Worm (Caenorhabditis elegans) whole organism, L4 larva: ENCODE measurements around the gene F31F4.11.
A peak's percentile ranks its signal among the peaks of the same experiment; 100 is the strongest.

Source experiments
- F37D6.2 ChIP-seq: sonication (generic microtip); optimal IDR thresholded peaks from 2 replicates; lab custom pipeline; 2016; ENCODE audit warnings: mild to moderate bottlenecking, missing genetic modification characterization, missing compliant biosample characterization
- R02D3.7 ChIP-seq: fragments of 150-350 bp; sonication (generic microtip); optimal IDR thresholded peaks from 3 replicates; lab custom pipeline; 2014; ENCODE audit warnings: missing biosample characterization, missing genetic modification characterization
- ZK337.2 ChIP-seq: fragments of 200-800 bp; sonication (Bioruptor generic); IDR thresholded peaks from 2 replicates; pipeline ENCODE4 v1.3.6; 2022; ENCODE audit warnings: missing genetic modification reagents, missing genetic modification characterization, missing compliant biosample characterization
- ZK546.5 ChIP-seq, 2 experiments: sonication (generic microtip); optimal IDR thresholded peaks; 2 replicates each; lab custom pipeline; 2017; ENCODE audit warnings: missing biosample characterization in 2 of 2, missing genetic modification characterization in 2 of 2
- aha-1 ChIP-seq: fragments of 150-350 bp; peaks from one replicate; lab custom pipeline; 2014; ENCODE audit warnings: missing biosample characterization, missing genetic modification characterization
- ama-1 ChIP-seq: fragments of 150-350 bp; optimal IDR thresholded peaks from 2 replicates; lab custom pipeline; 2014; ENCODE audit warnings: inconsistent platforms, mixed read lengths
- arid-1 ChIP-seq: fragments of 200-800 bp; sonication (Bioruptor generic); conservative IDR thresholded peaks from 2 replicates; pipeline ENCODE4 v1.3.6; 2022; ENCODE audit warnings: missing genetic modification reagents, missing genetic modification characterization, missing compliant biosample characterization
- ceh-28 ChIP-seq: fragments of 150-350 bp; optimal IDR thresholded peaks from 2 replicates; lab custom pipeline; 2014; ENCODE audit warnings: missing biosample characterization, missing genetic modification reagents, missing genetic modification characterization
- ceh-44 ChIP-seq: fragments of 200-800 bp; sonication (Bioruptor generic); IDR thresholded peaks from 2 replicates; pipeline ENCODE4 v1.3.6; 2022; ENCODE audit warnings: missing genetic modification reagents, missing genetic modification characterization, missing compliant biosample characterization
- ceh-82 ChIP-seq: sonication (generic microtip); optimal IDR thresholded peaks from 2 replicates; lab custom pipeline; 2017; ENCODE audit warnings: missing biosample characterization, missing genetic modification characterization
- daf-12 ChIP-seq: fragments of 150-350 bp; optimal IDR thresholded peaks from 2 replicates; lab custom pipeline; 2014; ENCODE audit warnings: missing biosample characterization, missing genetic modification reagents, missing genetic modification characterization
- daf-16 ChIP-seq, 3 experiments: sonication (generic microtip); optimal IDR thresholded peaks; 2 replicates each; lab custom pipeline; 2016 to 2017; ENCODE audit warnings: missing genetic modification characterization in 3 of 3, missing genetic modification reagents in 3 of 3, mild to moderate bottlenecking in 2 of 3, missing compliant biosample characterization in 2 of 3, missing biosample characterization in 1 of 3, moderate library complexity in 1 of 3
- dmd-6 ChIP-seq: fragments of 200-800 bp; sonication (Bioruptor generic); IDR thresholded peaks from 2 replicates; pipeline ENCODE4 v1.3.6; 2022; ENCODE audit warnings: missing genetic modification reagents, missing genetic modification characterization, missing compliant biosample characterization
- egl-43 ChIP-seq: fragments of 200-800 bp; sonication (Bioruptor generic); IDR thresholded peaks from 2 replicates; pipeline ENCODE4 v1.3.6; 2022; ENCODE audit warnings: missing genetic modification reagents, missing genetic modification characterization, missing compliant biosample characterization
- hlh-30 ChIP-seq: sonication (generic microtip); optimal IDR thresholded peaks from 2 replicates; lab custom pipeline; 2017; ENCODE audit warnings: antibody characterized with exemption, mild to moderate bottlenecking, missing genetic modification characterization, missing compliant biosample characterization; ENCODE audit not compliant: insufficient read depth
- lim-7 ChIP-seq: fragments of 200-800 bp; sonication (Bioruptor generic); IDR thresholded peaks from 2 replicates; pipeline ENCODE4 v1.3.6; 2022; ENCODE audit warnings: missing genetic modification characterization, missing compliant biosample characterization
- madf-9 ChIP-seq: fragments of 200-800 bp; sonication (Bioruptor generic); conservative IDR thresholded peaks from 2 replicates; pipeline ENCODE4 v1.3.6; 2022; ENCODE audit warnings: missing genetic modification reagents, missing genetic modification characterization, missing compliant biosample characterization
- mdt-29 ChIP-seq: fragments of 200-800 bp; sonication (Bioruptor generic); IDR thresholded peaks from 2 replicates; pipeline ENCODE4 v1.3.6; 2022; ENCODE audit warnings: missing genetic modification reagents, missing genetic modification characterization, missing compliant biosample characterization
- mes-2 ChIP-seq: sonication (generic microtip); optimal IDR thresholded peaks from 2 replicates; lab custom pipeline; 2016; ENCODE audit warnings: missing genotype, mild to moderate bottlenecking, missing genetic modification characterization, missing compliant biosample characterization; ENCODE audit not compliant: poor library complexity, severe bottlenecking
- mxl-2 ChIP-seq: fragments of 200-800 bp; sonication (Bioruptor generic); conservative IDR thresholded peaks from 2 replicates; pipeline ENCODE4 v1.3.6; 2022; ENCODE audit warnings: missing genetic modification reagents, missing genetic modification characterization, missing compliant biosample characterization
- nhr-10 ChIP-seq: fragments of 150-350 bp; optimal IDR thresholded peaks from 2 replicates; lab custom pipeline; 2014; ENCODE audit warnings: missing biosample characterization, missing genetic modification characterization
- nhr-25 ChIP-seq: sonication (generic microtip); optimal IDR thresholded peaks from 2 replicates; lab custom pipeline; 2017; ENCODE audit warnings: missing genetic modification characterization, mild to moderate bottlenecking, missing compliant biosample characterization, antibody characterized with exemption, moderate library complexity, borderline replicate concordance; ENCODE audit not compliant: insufficient read depth
- nhr-28 ChIP-seq: fragments of 150-350 bp; optimal IDR thresholded peaks from 2 replicates; lab custom pipeline; 2014; ENCODE audit warnings: missing biosample characterization, missing genetic modification characterization
- nhr-77 ChIP-seq: fragments of 150-350 bp; optimal IDR thresholded peaks from 2 replicates; lab custom pipeline; 2014; ENCODE audit warnings: missing biosample characterization, missing genetic modification characterization
- php-3 ChIP-seq: fragments of 200-800 bp; sonication (Bioruptor generic); IDR thresholded peaks from 2 replicates; pipeline ENCODE4 v1.3.6; 2022; ENCODE audit warnings: missing genetic modification reagents, missing genetic modification characterization, missing compliant biosample characterization
- pqm-1 ChIP-seq: sonication (generic microtip); optimal IDR thresholded peaks from 2 replicates; lab custom pipeline; 2017; ENCODE audit warnings: missing biosample characterization, missing genetic modification characterization
- skn-1 ChIP-seq: fragments of 150-350 bp; optimal IDR thresholded peaks from 2 replicates; lab custom pipeline; 2014; ENCODE audit warnings: missing biosample characterization, missing genetic modification characterization
- spr-1 ChIP-seq: sonication (generic microtip); optimal IDR thresholded peaks from 2 replicates; lab custom pipeline; 2016; ENCODE audit warnings: mild to moderate bottlenecking, missing genetic modification characterization, missing compliant biosample characterization
- spr-3 ChIP-seq: fragments of 200-800 bp; sonication (Bioruptor generic); optimal IDR thresholded peaks from 2 replicates; lab custom pipeline; 2018; ENCODE audit warnings: mild to moderate bottlenecking, missing genetic modification characterization, missing compliant biosample characterization
- unc-62 ChIP-seq, 3 experiments: fragments of 150-350 bp in 1 of 3; sonication (generic microtip); optimal IDR thresholded peaks in 2 of 3; peaks in 1 of 3; 1 replicate in 1 of 3; 2 replicates in 2 of 3; lab custom pipeline; 2014 to 2017; ENCODE audit warnings: missing biosample characterization in 3 of 3, missing genetic modification characterization in 3 of 3, missing genetic modification reagents in 3 of 3, missing genotype in 1 of 3
- zag-1 ChIP-seq: fragments of 150-350 bp; optimal IDR thresholded peaks from 2 replicates; lab custom pipeline; 2014; ENCODE audit warnings: missing biosample characterization, missing genetic modification characterization
- zfp-2 ChIP-seq: sonication (generic microtip); optimal IDR thresholded peaks from 2 replicates; lab custom pipeline; 2016; ENCODE audit warnings: mild to moderate bottlenecking, missing genetic modification characterization, missing compliant biosample characterization
- zfp-3 ChIP-seq: fragments of 200-800 bp; sonication (Bioruptor generic); conservative IDR thresholded peaks from 2 replicates; pipeline ENCODE4 v1.3.6; 2022; ENCODE audit warnings: missing genetic modification reagents, missing genetic modification characterization, missing compliant biosample characterization
- zip-11 ChIP-seq: fragments of 200-800 bp; sonication (Bioruptor generic); IDR thresholded peaks from 2 replicates; pipeline ENCODE4 v1.3.6; 2022; ENCODE audit warnings: missing genetic modification characterization, missing compliant biosample characterization
- zip-2 ChIP-seq: fragments of 150-350 bp; optimal IDR thresholded peaks from 2 replicates; lab custom pipeline; 2014; ENCODE audit warnings: missing biosample characterization, missing genetic modification characterization

F31F4.11 gene

DNA sequence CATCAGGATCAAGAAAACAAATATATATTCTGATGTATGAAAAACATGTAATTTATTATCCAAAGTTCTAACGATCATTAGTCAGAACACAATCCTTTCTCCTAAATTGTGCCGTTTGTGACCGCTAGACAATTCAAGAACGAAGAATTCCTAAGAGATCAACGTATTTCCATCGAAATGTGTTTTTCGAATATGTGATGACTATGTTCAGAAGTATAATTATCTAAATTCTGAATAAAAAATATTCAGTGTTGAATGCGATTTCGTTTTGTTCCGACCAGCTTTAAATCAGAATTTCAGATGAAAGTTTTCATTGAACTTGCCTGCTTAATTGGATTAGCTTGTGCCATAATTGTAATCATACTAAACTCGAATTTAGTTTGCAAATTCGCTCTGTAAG, 38.0 kb upstream of the F31F4.11 start, which contains the start of gene srbc-37:
TSS of gene srbc-37 (plus strand) at position 301 of the 400 bp plus-strand sequence.
- no peak for TF ChIP-seq daf-12 (tag; lab: Kevin White, UChicago)

DNA sequence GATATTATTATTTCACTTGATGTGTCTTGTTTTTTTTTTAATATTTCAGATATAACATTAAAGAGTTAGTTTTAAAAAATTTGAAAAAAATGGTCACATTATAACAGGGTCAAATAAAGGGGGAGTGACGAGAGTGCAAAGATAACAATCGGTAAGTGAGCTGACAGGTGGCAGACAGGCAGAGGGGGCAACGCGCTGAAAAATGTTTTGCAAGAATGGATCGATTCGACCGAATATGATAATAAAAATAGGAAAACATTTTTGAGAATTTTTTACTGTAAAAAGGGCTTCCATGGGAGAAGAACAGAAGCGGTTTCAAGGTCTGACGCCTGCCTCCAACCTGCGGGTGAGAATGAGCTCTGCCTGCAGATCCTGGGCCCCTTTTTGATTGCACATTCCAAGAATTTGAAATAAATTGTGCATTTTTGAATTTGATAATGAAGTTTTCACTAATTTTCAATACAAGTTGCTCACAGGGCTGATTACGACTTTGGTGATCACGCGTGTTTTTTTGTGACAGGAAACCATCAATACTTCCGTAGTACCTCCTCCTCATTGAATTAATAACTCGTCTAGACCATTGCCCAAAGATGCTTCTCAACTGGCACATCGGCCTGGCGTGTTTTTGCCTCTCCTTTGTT, 35.4 kb upstream of the F31F4.11 start, which contains the start of the genes ugt-29 and srx-5:
TSS of gene ugt-29 (minus strand) at position 101 of the 641 bp plus-strand sequence.
TSS of gene srx-5 (plus strand) at position 591 of the 641 bp plus-strand sequence.
- TF ChIP-seq arid-1 (GFP tag; lab: Robert Waterston, UW) (no peak), dmd-6 (0 out of 2 replicates have a peak, but pooled peaks have one; percentile 27)

DNA sequence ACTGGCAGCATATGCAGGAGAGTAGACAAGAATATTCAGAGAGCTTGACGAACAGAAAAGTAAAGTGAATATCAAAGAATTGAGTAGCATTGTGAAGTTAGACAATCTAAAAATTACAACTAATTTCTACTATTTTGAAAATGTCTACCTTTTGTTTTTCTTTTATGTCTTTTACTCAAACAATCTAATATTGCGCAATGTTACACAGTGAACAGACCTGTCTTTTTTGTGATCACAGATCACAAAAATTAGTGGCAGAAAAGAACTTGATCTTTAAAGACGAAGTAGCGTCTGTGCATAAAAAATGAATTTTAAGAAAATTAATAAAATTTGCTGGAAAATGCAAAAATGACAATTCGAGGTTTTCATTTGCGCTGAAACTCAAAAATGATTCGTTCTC, 34.8 kb upstream of the F31F4.11 start:
- peak; percentile 92 for TF ChIP-seq zip-2 (tag; lab: Kevin White, UChicago)
- no peak for TF ChIP-seq zip-11 (GFP tag; lab: Robert Waterston, UW)

DNA sequence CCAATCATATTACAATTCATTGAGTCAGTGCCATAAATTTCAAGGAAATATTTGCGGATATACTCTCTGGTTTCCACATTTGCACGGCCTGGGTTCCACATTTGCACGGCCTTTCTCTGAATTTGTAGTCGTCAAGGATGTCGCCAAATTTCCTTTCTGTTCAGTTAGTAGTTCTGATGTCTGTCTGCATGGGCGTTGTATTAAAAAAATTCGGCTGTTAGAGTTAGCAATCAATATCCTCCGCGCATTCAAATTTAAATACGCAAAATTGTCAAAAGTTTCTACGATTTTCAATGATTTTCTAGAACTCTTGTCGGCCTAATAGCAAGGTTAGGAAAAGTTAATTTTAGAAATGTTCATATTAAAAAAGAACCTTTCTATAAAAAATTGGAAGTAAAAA, 31.7 kb upstream of the F31F4.11 start, which contains the start of gene srj-52:
TSS of gene srj-52 (minus strand) at position 101 of the 400 bp plus-strand sequence.
- TF ChIP-seq unc-62 (GFP tag; optimal IDR thresholded peaks at IDR 0.05 in 1 of 2; lab: Kevin White, UChicago) (peak in 1 of 2 experiments; percentile 57), unc-62 (tag; optimal IDR thresholded peaks at IDR 0.05; lab: Kevin White, UChicago) (no peak), nhr-77 (no peak), mes-2 (no peak), R02D3.7 (tag; lab: Kevin White, UChicago) (no peak)
- TF ChIP-seq, all 104 proteins: peak for 1

DNA sequence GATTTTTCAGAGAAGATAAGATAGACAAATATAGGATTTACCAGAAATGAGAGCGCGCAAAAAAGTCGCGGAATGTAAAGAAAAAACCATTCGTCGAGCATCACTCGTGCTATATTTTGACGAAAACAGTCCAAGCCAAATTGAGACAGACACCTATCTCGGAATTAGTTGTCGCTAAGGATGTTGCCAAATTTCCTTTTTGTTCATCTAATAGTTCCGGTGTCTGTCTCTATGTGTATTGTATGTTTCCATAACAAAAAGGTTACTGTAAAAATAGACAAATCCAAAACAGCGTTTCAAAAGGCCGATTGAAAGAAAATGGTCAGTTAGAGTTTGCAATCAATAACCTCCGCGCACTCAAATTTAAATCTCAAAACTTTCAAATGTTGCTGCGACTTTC, 30.4 kb upstream of the F31F4.11 start, which contains the start of gene srj-53:
TSS of gene srj-53 (minus strand) at position 101 of the 400 bp plus-strand sequence.
- TF ChIP-seq F37D6.2 (tag; lab: Kevin White, UChicago) (no peak), ceh-28 (no peak), ZK546.5 (tag; optimal IDR thresholded peaks at IDR 0.05; lab: Kevin White, UChicago) (no peak), hlh-30 (tag; lab: Kevin White, UChicago) (no peak), nhr-10 (tag; lab: Kevin White, UChicago) (no peak), zip-2 (tag; lab: Kevin White, UChicago) (no peak), R02D3.7 (tag; lab: Kevin White, UChicago) (no peak), zip-11 (GFP tag; lab: Robert Waterston, UW) (no peak), nhr-28 (tag; lab: Kevin White, UChicago) (no peak), mxl-2 (GFP tag; lab: Robert Waterston, UW) (no peak), skn-1 (tag; lab: Kevin White, UChicago) (no peak), dmd-6 (no peak), spr-3 (GFP tag; lab: Kevin White, UChicago) (no peak)

DNA sequence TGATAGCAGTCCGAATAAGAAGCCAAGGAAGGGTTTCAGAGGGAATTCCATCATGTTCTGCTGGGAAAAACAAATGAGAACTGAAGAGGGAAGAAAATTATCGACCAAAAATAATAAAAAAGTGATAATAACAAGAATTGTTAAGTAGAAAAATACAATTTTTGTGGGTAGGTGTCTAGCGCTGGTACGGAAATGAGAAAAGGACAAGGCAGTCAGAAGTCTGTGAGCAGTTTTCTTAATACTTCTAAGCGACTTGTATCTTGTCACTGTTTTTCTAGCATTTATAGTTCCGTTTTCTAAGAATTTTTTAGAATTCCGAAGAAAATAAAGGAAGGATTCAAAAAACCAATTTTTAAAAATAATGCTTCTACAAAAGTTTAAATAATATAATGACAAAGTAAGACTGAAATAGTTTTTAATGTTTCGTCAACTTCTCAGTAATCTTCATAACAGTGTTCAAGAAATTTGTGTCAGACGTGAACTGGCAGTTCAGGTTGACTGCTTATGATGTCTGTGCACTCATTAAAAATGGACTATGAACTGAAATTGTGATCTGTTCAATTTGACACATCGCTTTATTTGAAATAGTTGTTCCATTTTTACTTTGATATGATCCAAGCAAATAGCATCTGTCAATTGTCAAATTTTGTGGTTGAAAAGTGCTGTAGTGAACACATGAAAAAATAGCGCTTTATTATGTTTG, 28.6 kb upstream of the F31F4.11 start, which contains the start of gene srx-4:
TSS of gene srx-4 (minus strand) at position 51 of the 703 bp plus-strand sequence.
- TF ChIP-seq unc-62 (GFP tag; optimal IDR thresholded peaks at IDR 0.05 in 1 of 2; lab: Kevin White, UChicago) (peak in 1 of 2 experiments; percentile 90), unc-62 (tag; optimal IDR thresholded peaks at IDR 0.05; lab: Kevin White, UChicago) (no peak), lim-7 (GFP tag; lab: Robert Waterston, UW) (no peak), pqm-1 (no peak), mdt-29 (GFP tag; lab: Robert Waterston, UW) (no peak), ceh-44 (GFP tag; lab: Robert Waterston, UW) (no peak), zfp-3 (GFP tag; lab: Robert Waterston, UW) (no peak), nhr-25 (tag; lab: Kevin White, UChicago) (no peak), mxl-2 (GFP tag; lab: Robert Waterston, UW) (no peak)

DNA sequence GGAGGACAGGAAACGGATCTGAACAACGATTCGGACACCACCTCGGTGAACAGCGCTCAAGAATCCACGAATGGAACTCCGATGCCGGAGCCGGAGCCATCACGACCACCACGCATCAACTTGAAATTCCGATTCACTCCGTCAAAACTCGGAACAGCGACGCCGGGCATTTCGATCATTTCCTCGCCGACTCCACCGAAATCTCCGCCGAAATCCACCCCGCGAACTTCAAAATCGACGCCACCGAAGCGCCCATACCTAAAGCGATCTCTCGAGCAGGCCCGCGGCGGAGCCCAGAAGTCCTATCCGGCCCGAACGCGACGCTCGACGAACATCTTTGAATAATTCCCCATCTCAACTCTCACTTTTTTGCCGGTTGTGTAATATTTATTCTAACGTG, 25.3 kb upstream of the F31F4.11 start:
- TF ChIP-seq madf-9 (GFP tag; lab: Robert Waterston, UW) (no peak), zfp-2 (tag; lab: Kevin White, UChicago) (no peak), php-3 (0 out of 2 replicates have a peak, but pooled peaks have one; percentile 26), daf-16 (GFP tag; optimal IDR thresholded peaks at IDR 0.05; lab: Kevin White, UChicago) (no peak), daf-16 (tag; optimal IDR thresholded peaks at IDR 0.05; lab: Kevin White, UChicago) (no peak), spr-3 (GFP tag; lab: Kevin White, UChicago) (no peak), dmd-6 (no peak), ceh-82 (tag; lab: Kevin White, UChicago) (no peak), egl-43 (GFP tag; lab: Robert Waterston, UW) (no peak), ama-1 (no peak), ZK337.2 (GFP tag; lab: Robert Waterston, UW) (no peak), spr-1 (tag; lab: Kevin White, UChicago) (no peak), aha-1 (tag; lab: Kevin White, UChicago) (peak; percentile 72), zag-1 (no peak)
